Worm (Caenorhabditis elegans) whole organism, L3 larva: Measurements from ENCODE around the gene mks-3.

ENCODE experiments used
- daf-12 ChIP-seq: fragments of 150-350 bp; optimal IDR thresholded peaks from 2 replicates; lab custom pipeline; 2014; ENCODE audit warnings: missing biosample characterization, missing genetic modification reagents, missing genetic modification characterization
- elt-2 ChIP-seq: sonication (generic microtip); optimal IDR thresholded peaks from 2 replicates; lab custom pipeline; 2016; ENCODE audit warnings: missing genetic modification reagents, mild to moderate bottlenecking, missing genetic modification characterization, missing compliant biosample characterization
- elt-3 ChIP-seq, 3 experiments: fragments of 150-350 bp in 1 of 3; sonication (generic microtip) in 2 of 3; optimal IDR thresholded peaks; 2 replicates in 2 of 3; 4 replicates in 1 of 3; lab custom pipeline; 2014 to 2017; ENCODE audit warnings: missing biosample characterization in 3 of 3, missing genetic modification characterization in 3 of 3
- fkh-2 ChIP-seq: fragments of 150-350 bp; optimal IDR thresholded peaks from 2 replicates; lab custom pipeline; 2014; ENCODE audit warnings: missing biosample characterization, missing genetic modification reagents, missing genetic modification characterization
- nfya-1 ChIP-seq: sonication (generic microtip); optimal IDR thresholded peaks from 2 replicates; lab custom pipeline; 2017; ENCODE audit warnings: missing genetic modification characterization, mild to moderate bottlenecking, missing compliant biosample characterization, antibody characterized with exemption, moderate library complexity; ENCODE audit not compliant: insufficient read depth
- nhr-11 ChIP-seq: fragments of 150-350 bp; optimal IDR thresholded peaks from 2 replicates; lab custom pipeline; 2014; ENCODE audit warnings: missing biosample characterization, missing genetic modification characterization
- nhr-77 ChIP-seq: fragments of 150-350 bp; optimal IDR thresholded peaks from 2 replicates; lab custom pipeline; 2014; ENCODE audit warnings: missing biosample characterization, missing genetic modification characterization
- snpc-4 ChIP-seq: fragments of 150-350 bp; optimal IDR thresholded peaks from 2 replicates; lab custom pipeline; 2014; ENCODE audit warnings: missing biosample characterization, missing genetic modification characterization

DNA sequence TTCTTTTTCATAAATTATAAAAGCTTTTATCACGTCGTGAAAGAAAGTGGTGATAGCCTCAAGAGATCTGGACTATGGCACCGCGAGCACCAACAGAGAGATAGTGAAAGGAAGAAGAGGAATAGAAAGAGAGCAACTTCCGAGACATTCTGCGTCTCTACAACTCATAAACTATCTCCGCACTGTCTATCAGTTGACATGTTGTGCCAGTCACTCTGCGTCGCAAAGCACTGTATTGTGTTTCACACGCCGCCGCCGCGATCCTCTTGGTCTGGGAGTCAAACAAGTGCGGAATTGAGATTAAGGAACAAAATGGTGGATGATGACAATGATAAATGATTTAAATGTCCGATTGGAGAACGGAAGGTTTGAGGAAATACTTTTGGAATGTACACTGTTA lies 40.0 kb upstream of the mks-3 start:
- TF ChIP-seq nhr-77 (no peak), nhr-11 (no peak), nfya-1 (tag; lab: Kevin White, UChicago) (peak; percentile 7), daf-12 (tag; lab: Kevin White, UChicago) (no peak), snpc-4 (tag; lab: Kevin White, UChicago) (no peak), elt-2 (tag; lab: Kevin White, UChicago) (peak; percentile 76), fkh-2 (tag; lab: Kevin White, UChicago) (no peak), elt-3 (tag; optimal IDR thresholded peaks at IDR 0.05; lab: Kevin White, UChicago) (no peak)
